Fruit fly (Drosophila melanogaster): ENCODE data around the gene Acox3.

The Acox3 gene

DNA sequence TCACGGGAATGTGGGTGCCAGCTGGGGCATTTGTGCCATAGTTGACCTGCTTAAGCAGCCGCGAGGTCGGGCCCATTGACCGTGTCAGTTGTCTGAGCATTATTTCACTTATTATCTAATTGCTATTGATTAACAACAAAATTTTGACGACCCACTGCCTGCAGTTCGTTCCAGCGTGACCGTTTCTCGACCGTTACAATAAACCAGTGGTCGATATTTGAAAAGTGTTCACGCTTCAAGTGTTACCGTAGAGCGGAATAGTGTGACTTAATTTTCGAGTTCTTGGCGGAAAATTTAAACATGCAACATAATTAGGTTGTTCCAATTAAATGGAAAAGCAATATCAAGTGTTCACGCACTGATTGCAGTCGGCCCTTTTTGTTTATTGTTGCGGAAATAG lies 19.3 kb upstream of the Acox3 start, which contains the start of gene HemK1 (continued):
- TF ChIP-seq abd-A (tag; optimal IDR thresholded peaks at IDR 0.05) (peak; percentile 29), CG14710 (tag; optimal IDR thresholded peaks at IDR 0.05) (peak; percentile 72), unc-4 (GFP tag; IDR thresholded peaks at IDR 0.05; ENCODE audit: partially characterized antibody) (peak; percentile 59), Max (GFP tag; optimal IDR thresholded peaks at IDR 0.05) (no peak), CG4424 (GFP tag; optimal IDR thresholded peaks at IDR 0.05) (no peak), kah (GFP tag; optimal IDR thresholded peaks at IDR 0.05) (peak; percentile 33), ken (GFP tag; IDR thresholded peaks at IDR 0.05) (no peak), stwl (tag; optimal IDR thresholded peaks at IDR 0.05) (peak; percentile 66), HLH54F (GFP tag; optimal IDR thresholded peaks at IDR 0.05) (peak; percentile 7), CG12769 (tag; optimal IDR thresholded peaks at IDR 0.05) (peak; percentile 50), psq (GFP tag; optimal IDR thresholded peaks at IDR 0.05) (no peak), Xrp1 (GFP tag; IDR thresholded peaks at IDR 0.05) (no peak), fd96Cb (tag; optimal IDR thresholded peaks at IDR 0.05) (no peak), D19A (tag; optimal IDR thresholded peaks at IDR 0.05) (no peak), Doc3 (GFP tag; IDR thresholded peaks at IDR 0.05; ENCODE audit: partially characterized antibody) (no peak), twi (tag; optimal IDR thresholded peaks at IDR 0.05) (no peak), bsh (GFP tag; optimal IDR thresholded peaks at IDR 0.05) (no peak), bcd (GFP tag; optimal IDR thresholded peaks at IDR 0.05) (no peak), CG14014 (GFP tag; IDR thresholded peaks at IDR 0.05) (no peak), chn (GFP tag; optimal IDR thresholded peaks at IDR 0.05) (peak; percentile 19), fd3F (GFP tag; optimal IDR thresholded peaks at IDR 0.05) (no peak), Sox102F (GFP tag; optimal IDR thresholded peaks at IDR 0.05) (no peak), unpg (GFP tag; optimal IDR thresholded peaks at IDR 0.05) (no peak), TFAM (GFP tag; optimal IDR thresholded peaks at IDR 0.05) (no peak), Hr51 (GFP tag; optimal IDR thresholded peaks at IDR 0.05) (no peak), CG6765 (GFP tag; optimal IDR thresholded peaks at IDR 0.05) (no peak), Gug (GFP tag; IDR thresholded peaks at IDR 0.05) (no peak), CG7357 (GFP tag; IDR thresholded peaks at IDR 0.05) (no peak), crp (GFP tag; optimal IDR thresholded peaks at IDR 0.05) (peak in 1 of 2 experiments; percentile 2), CG15601 (tag; optimal IDR thresholded peaks at IDR 0.05) (peak; percentile 31), schlank (tag; optimal IDR thresholded peaks at IDR 0.05) (no peak), Dip2 (GFP tag; IDR thresholded peaks at IDR 0.05) (no peak), CG14050 (GFP tag; IDR thresholded peaks at IDR 0.05) (no peak), sug (tag; optimal IDR thresholded peaks at IDR 0.05) (peak; percentile 53), CG16779 (GFP tag; IDR thresholded peaks at IDR 0.05) (no peak), Bteb2 (GFP tag; optimal IDR thresholded peaks at IDR 0.05) (no peak), Tbp (GFP tag; optimal IDR thresholded peaks at IDR 0.05) (no peak), mam (GFP tag; optimal IDR thresholded peaks at IDR 0.05) (no peak), CG4707 (GFP tag; optimal IDR thresholded peaks at IDR 0.05) (peak; percentile 5), CG17328 (GFP tag; IDR thresholded peaks at IDR 0.05) (no peak), Meics (GFP tag; optimal IDR thresholded peaks at IDR 0.05) (no peak), CG10209 (GFP tag; optimal IDR thresholded peaks at IDR 0.05) (no peak), inv (GFP tag; IDR thresholded peaks at IDR 0.05; ENCODE audit: partially characterized antibody) (no peak), Awh (GFP tag; IDR thresholded peaks at IDR 0.05) (no peak), CG33213 (GFP tag; optimal IDR thresholded peaks at IDR 0.05) (peak; percentile 75), CG5180 (GFP tag; optimal IDR thresholded peaks at IDR 0.05) (no peak), sim (GFP tag; IDR thresholded peaks at IDR 0.05) (no peak), nerfin-2 (GFP tag; IDR thresholded peaks at IDR 0.05; ENCODE audit: partially characterized antibody) (peak; percentile 47; the same call in 1 of the 2 replicates), CG8089 (GFP tag; optimal IDR thresholded peaks at IDR 0.05) (no peak), CG16863 (GFP tag; optimal IDR thresholded peaks at IDR 0.05) (no peak), CG32767 (GFP tag; IDR thresholded peaks at IDR 0.05) (no peak)

Measured in whole organism, embryonic.